Worm (Caenorhabditis elegans) whole organism, late embryonic: ENCODE measurements around the gene msp-63.
A peak's percentile ranks its signal among the peaks of the same experiment; 100 is the strongest.

ENCODE experiments used
- C08G9.2 ChIP-seq: sonication (generic microtip); optimal IDR thresholded peaks from 2 replicates; lab custom pipeline; 2016; ENCODE audit warnings: mild to moderate bottlenecking, missing genetic modification characterization, moderate library complexity, missing compliant biosample characterization
- F13H6.1 ChIP-seq: sonication (generic microtip); optimal IDR thresholded peaks from 2 replicates; lab custom pipeline; 2016; ENCODE audit warnings: missing genetic modification characterization, missing compliant biosample characterization
- T23F11.4 ChIP-seq: fragments of 200-800 bp; sonication (Bioruptor generic); optimal IDR thresholded peaks from 2 replicates; lab custom pipeline; 2018; ENCODE audit warnings: mild to moderate bottlenecking, missing genetic modification characterization, missing compliant biosample characterization
- ahr-1 ChIP-seq: sonication (generic microtip); optimal IDR thresholded peaks from 2 replicates; lab custom pipeline; 2016; ENCODE audit warnings: missing genetic modification characterization, missing compliant biosample characterization
- ama-1 ChIP-seq: fragments of 150-350 bp; optimal IDR thresholded peaks from 2 replicates; lab custom pipeline; 2014
- ceh-14 ChIP-seq: sonication (generic microtip); optimal IDR thresholded peaks from 2 replicates; lab custom pipeline; 2016; ENCODE audit warnings: missing genotype, missing genetic modification characterization, missing compliant biosample characterization
- ceh-18 ChIP-seq: sonication (generic microtip); optimal IDR thresholded peaks from 2 replicates; lab custom pipeline; 2016; ENCODE audit warnings: missing genetic modification characterization, missing compliant biosample characterization
- ceh-19 ChIP-seq: fragments of 200-800 bp; sonication (Bioruptor generic); optimal IDR thresholded peaks from 2 replicates; lab custom pipeline; 2018; ENCODE audit warnings: mild to moderate bottlenecking, missing genetic modification characterization, missing compliant biosample characterization
- ceh-2 ChIP-seq: sonication (generic microtip); optimal IDR thresholded peaks from 2 replicates; lab custom pipeline; 2016; ENCODE audit warnings: missing genotype, missing genetic modification characterization, missing compliant biosample characterization
- ceh-22 ChIP-seq: sonication (generic microtip); optimal IDR thresholded peaks from 2 replicates; lab custom pipeline; 2017; ENCODE audit warnings: missing biosample characterization, missing genetic modification characterization
- ceh-24 ChIP-seq: sonication (generic microtip); optimal IDR thresholded peaks from 2 replicates; lab custom pipeline; 2016; ENCODE audit warnings: mild to moderate bottlenecking, missing genetic modification characterization, missing compliant biosample characterization
- ceh-30 ChIP-seq: fragments of 150-350 bp; optimal IDR thresholded peaks from 2 replicates; lab custom pipeline; 2014; ENCODE audit warnings: missing biosample characterization, missing genetic modification characterization
- ceh-31 ChIP-seq: sonication (generic microtip); optimal IDR thresholded peaks from 2 replicates; lab custom pipeline; 2016; ENCODE audit warnings: missing genetic modification characterization, missing compliant biosample characterization
- ceh-6 ChIP-seq: fragments of 200-800 bp; sonication (Bioruptor generic); optimal IDR thresholded peaks from 2 replicates; lab custom pipeline; 2018; ENCODE audit warnings: mild to moderate bottlenecking, missing genetic modification characterization, missing compliant biosample characterization
- ceh-9 ChIP-seq: sonication (generic microtip); optimal IDR thresholded peaks from 2 replicates; lab custom pipeline; 2016; ENCODE audit warnings: mild to moderate bottlenecking, missing genetic modification characterization, inconsistent platforms, missing compliant biosample characterization
- che-1 ChIP-seq: sonication (generic microtip); optimal IDR thresholded peaks from 2 replicates; lab custom pipeline; 2016; ENCODE audit warnings: mild to moderate bottlenecking, missing genetic modification characterization, missing compliant biosample characterization
- dmd-4 ChIP-seq: sonication (generic microtip); optimal IDR thresholded peaks from 2 replicates; lab custom pipeline; 2016; ENCODE audit warnings: borderline replicate concordance, missing genetic modification characterization, missing compliant biosample characterization
- elt-2 ChIP-seq: sonication (generic microtip); optimal IDR thresholded peaks from 2 replicates; lab custom pipeline; 2016; ENCODE audit warnings: missing genetic modification reagents, missing genetic modification characterization, missing compliant biosample characterization
- elt-4 ChIP-seq: sonication (generic microtip); optimal IDR thresholded peaks from 2 replicates; lab custom pipeline; 2016; ENCODE audit warnings: missing genetic modification characterization, missing compliant biosample characterization
- ets-4 ChIP-seq: sonication (generic microtip); optimal IDR thresholded peaks from 2 replicates; lab custom pipeline; 2016; ENCODE audit warnings: missing genetic modification characterization, missing compliant biosample characterization
- fax-1 ChIP-seq: sonication (generic microtip); optimal IDR thresholded peaks from 2 replicates; lab custom pipeline; 2016; ENCODE audit warnings: missing genotype, missing genetic modification characterization, missing compliant biosample characterization
- fkh-10 ChIP-seq: fragments of 150-350 bp; optimal IDR thresholded peaks from 2 replicates; lab custom pipeline; 2014; ENCODE audit warnings: missing biosample characterization, missing genetic modification reagents, missing genetic modification characterization
- gmeb-2 ChIP-seq: sonication (generic microtip); optimal IDR thresholded peaks from 2 replicates; lab custom pipeline; 2016; ENCODE audit warnings: missing genetic modification characterization, inconsistent platforms, missing compliant biosample characterization
- hlh-13 ChIP-seq: fragments of 200-800 bp; sonication (Bioruptor generic); optimal IDR thresholded peaks from 2 replicates; lab custom pipeline; 2018; ENCODE audit warnings: mild to moderate bottlenecking, missing genetic modification characterization, missing compliant biosample characterization
- hlh-15 ChIP-seq: sonication (generic microtip); optimal IDR thresholded peaks from 2 replicates; lab custom pipeline; 2016; ENCODE audit warnings: missing genetic modification characterization, missing compliant biosample characterization
- hlh-6 ChIP-seq: sonication (generic microtip); optimal IDR thresholded peaks from 2 replicates; lab custom pipeline; 2016; ENCODE audit warnings: missing genotype, missing genetic modification characterization, missing compliant biosample characterization
- lim-6 ChIP-seq: sonication (generic microtip); optimal IDR thresholded peaks from 2 replicates; lab custom pipeline; 2016; ENCODE audit warnings: missing genetic modification characterization, missing compliant biosample characterization
- madf-2 ChIP-seq: sonication (generic microtip); optimal IDR thresholded peaks from 2 replicates; lab custom pipeline; 2017; ENCODE audit warnings: missing genetic modification characterization, missing compliant biosample characterization
- mec-3 ChIP-seq: sonication (generic microtip); optimal IDR thresholded peaks from 2 replicates; lab custom pipeline; 2016; ENCODE audit warnings: borderline replicate concordance, missing genetic modification characterization, missing compliant biosample characterization
- nfya-1 ChIP-seq: sonication (generic microtip); optimal IDR thresholded peaks from 2 replicates; lab custom pipeline; 2017; ENCODE audit warnings: missing genetic modification characterization, mild to moderate bottlenecking, missing compliant biosample characterization, antibody characterized with exemption, moderate library complexity
- nhr-11 ChIP-seq: fragments of 150-350 bp; optimal IDR thresholded peaks from 2 replicates; lab custom pipeline; 2014; ENCODE audit warnings: missing biosample characterization, missing genetic modification characterization
- odd-2 ChIP-seq: sonication (generic microtip); optimal IDR thresholded peaks from 2 replicates; lab custom pipeline; 2017; ENCODE audit warnings: antibody characterized with exemption, mild to moderate bottlenecking, missing genetic modification characterization, missing compliant biosample characterization
- pag-3 ChIP-seq: sonication (generic microtip); optimal IDR thresholded peaks from 2 replicates; lab custom pipeline; 2016; ENCODE audit warnings: missing compliant biosample characterization, missing genetic modification characterization, borderline replicate concordance
- pat-9 ChIP-seq: fragments of 200-800 bp; sonication (Bioruptor generic); optimal IDR thresholded peaks from 2 replicates; lab custom pipeline; 2018; ENCODE audit warnings: mild to moderate bottlenecking, missing genetic modification characterization, moderate library complexity, missing compliant biosample characterization
- pax-1 ChIP-seq: fragments of 150-350 bp; optimal IDR thresholded peaks from 2 replicates; lab custom pipeline; 2014; ENCODE audit warnings: missing biosample characterization, missing genetic modification characterization
- pqm-1 ChIP-seq: sonication (generic microtip); optimal IDR thresholded peaks from 2 replicates; lab custom pipeline; 2016; ENCODE audit warnings: missing genetic modification characterization, missing compliant biosample characterization
- pros-1 ChIP-seq: fragments of 150-350 bp; optimal IDR thresholded peaks from 2 replicates; lab custom pipeline; 2014; ENCODE audit warnings: missing biosample characterization, missing genetic modification reagents, missing genetic modification characterization
- ref-2 ChIP-seq: sonication (generic microtip); optimal IDR thresholded peaks from 2 replicates; lab custom pipeline; 2016; ENCODE audit warnings: missing genetic modification characterization, missing compliant biosample characterization
- rnt-1 ChIP-seq: sonication (generic microtip); optimal IDR thresholded peaks from 2 replicates; lab custom pipeline; 2016; ENCODE audit warnings: missing genetic modification characterization, missing compliant biosample characterization
- sdc-2 ChIP-seq: sonication (generic microtip); optimal IDR thresholded peaks from 2 replicates; lab custom pipeline; 2016; ENCODE audit warnings: missing genotype, missing genetic modification characterization, missing compliant biosample characterization
- syd-9 ChIP-seq: sonication (generic microtip); optimal IDR thresholded peaks from 2 replicates; lab custom pipeline; 2016; ENCODE audit warnings: mild to moderate bottlenecking, missing genetic modification characterization, moderate library complexity, missing compliant biosample characterization
- tbx-2 ChIP-seq: sonication (generic microtip); optimal IDR thresholded peaks from 2 replicates; lab custom pipeline; 2016; ENCODE audit warnings: missing genetic modification characterization, missing compliant biosample characterization
- unc-3 ChIP-seq, 2 experiments: fragments of 200-800 bp in 1 of 2; sonication (Bioruptor generic) in 1 of 2; sonication (generic microtip) in 1 of 2; conservative IDR thresholded peaks in 1 of 2; optimal IDR thresholded peaks in 1 of 2; 2 replicates each; pipeline versions ENCODE4 v1.3.6 to Lab custom; 2016 to 2022; ENCODE audit warnings: missing compliant biosample characterization in 2 of 2, missing genetic modification characterization in 2 of 2, missing genetic modification reagents in 1 of 2
- unc-55 ChIP-seq: sonication (generic microtip); optimal IDR thresholded peaks from 2 replicates; lab custom pipeline; 2017; ENCODE audit warnings: missing biosample characterization, missing genetic modification reagents, missing genetic modification characterization

msp-63 gene

ce11 chrII:5841053-5841547 is 43.9 kb upstream of the msp-63 start, which contains the start of gene lec-5:
Gene lec-5 (minus strand): TSS chrII:5841103.
- TF ChIP-seq rnt-1 (tag; lab: Kevin White, UChicago) (peak; percentile 54), lim-6 (no peak), ceh-18 (peak; percentile 68), elt-2 (tag; lab: Kevin White, UChicago) (no peak)

DNA sequence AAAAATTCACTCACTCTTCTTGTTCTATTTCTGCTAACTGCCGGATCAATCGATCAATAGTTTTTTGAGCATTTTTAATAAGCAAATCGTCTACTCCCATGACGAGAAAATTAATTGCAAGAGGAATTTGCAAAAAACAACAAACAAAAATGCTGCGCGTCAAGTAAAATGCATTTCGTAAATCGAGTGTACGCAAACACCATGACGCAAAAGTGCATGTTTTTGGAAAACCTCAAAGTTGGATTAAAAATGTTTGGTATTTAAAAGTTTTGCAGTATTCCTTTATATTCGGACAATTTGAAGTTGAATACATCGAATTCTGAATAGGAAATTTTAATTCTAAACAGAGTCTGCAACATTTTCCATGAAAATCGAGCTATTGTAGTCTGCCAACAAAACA is 42.0 kb upstream of the msp-63 start, which contains the start of gene ZK1248.19:
TSS of gene ZK1248.19 (minus strand) at position 188 of the 400 bp plus-strand sequence.
- TF ChIP-seq gmeb-2 (tag; lab: Kevin White, UChicago) = no peak
- peak; percentile 28 for TF ChIP-seq nfya-1 (tag; lab: Kevin White, UChicago)
- TF ChIP-seq, all 69 proteins: peak for 1

DNA sequence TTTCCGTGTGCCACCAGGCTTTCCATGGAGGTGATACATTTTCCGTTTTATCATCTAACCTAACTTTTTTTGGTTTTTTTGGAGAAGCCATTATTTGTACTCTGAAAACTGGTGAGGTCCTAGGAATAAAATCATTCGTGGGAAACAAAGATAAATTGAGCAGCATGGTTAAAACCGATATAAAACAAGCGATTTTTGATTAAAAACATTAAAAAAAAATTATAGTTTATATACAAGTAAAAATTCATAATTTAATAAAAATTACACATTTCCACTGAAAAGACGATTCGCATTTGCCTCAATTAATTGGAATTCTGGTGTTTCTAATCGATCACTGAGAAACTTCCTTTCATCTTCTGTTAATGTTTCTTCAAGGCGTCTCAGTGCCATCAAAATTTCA is 41.2 kb upstream of the msp-63 start, which contains the start of gene ZK1248.15:
TSS of gene ZK1248.15 (minus strand) at position 101 of the 400 bp plus-strand sequence.
- TF ChIP-seq odd-2 (tag; lab: Kevin White, UChicago) (no peak), dmd-4 (tag; lab: Kevin White, UChicago) (no peak), ceh-14 (tag; lab: Kevin White, UChicago) (no peak), F13H6.1 (tag; lab: Kevin White, UChicago) (no peak), ceh-2 (no peak), ceh-24 (tag; lab: Kevin White, UChicago) (no peak), elt-4 (tag; lab: Kevin White, UChicago) (no peak)

- TF ChIP-seq hlh-13 (GFP tag; lab: Kevin White, UChicago) (no peak), elt-4 (tag; lab: Kevin White, UChicago) (no peak), pat-9 (tag; lab: Kevin White, UChicago) (no peak), ceh-22 (tag; lab: Kevin White, UChicago) (no peak), ahr-1 (peak; percentile 81), ceh-18 (peak; percentile 28), pag-3 (peak; percentile 75), fax-1 (tag; lab: Kevin White, UChicago) (peak; percentile 90), ceh-2 (peak; percentile 97), rnt-1 (tag; lab: Kevin White, UChicago) (peak; percentile 59), C08G9.2 (tag; lab: Kevin White, UChicago) (peak; percentile 90), unc-3 (GFP tag; conservative IDR thresholded peaks at IDR 0.05; lab: Robert Waterston, UW) (no peak), unc-3 (tag; optimal IDR thresholded peaks at IDR 0.05; lab: Kevin White, UChicago) (peak; percentile 74), pqm-1 (tag; lab: Kevin White, UChicago) (peak; percentile 74), ets-4 (tag; lab: Kevin White, UChicago) (peak; percentile 92), ceh-6 (GFP tag; lab: Kevin White, UChicago) (no peak), ama-1 (no peak), ceh-19 (peak; percentile 39), che-1 (tag; lab: Kevin White, UChicago) (no peak), hlh-6 (tag; lab: Kevin White, UChicago) (no peak), sdc-2 (tag; lab: Kevin White, UChicago) (peak; percentile 68), ceh-31 (tag; lab: Kevin White, UChicago) (peak; percentile 99), fkh-10 (GFP tag; lab: Kevin White, UChicago) (no peak), syd-9 (tag; lab: Kevin White, UChicago) (peak; percentile 16), ceh-14 (tag; lab: Kevin White, UChicago) (peak; percentile 88), ceh-9 (no peak), ref-2 (tag; lab: Kevin White, UChicago) (peak; percentile 91), hlh-15 (tag; lab: Kevin White, UChicago) (peak; percentile 60), mec-3 (peak; percentile 40), madf-2 (tag; lab: Kevin White, UChicago) (no peak), ceh-24 (tag; lab: Kevin White, UChicago) (peak; percentile 35), T23F11.4 (GFP tag; lab: Kevin White, UChicago) (no peak), pax-1 (peak; percentile 49), pros-1 (tag; lab: Kevin White, UChicago) (no peak), unc-55 (GFP tag; lab: Kevin White, UChicago) (no peak), ceh-30 (tag; lab: Kevin White, UChicago) (no peak), tbx-2 (peak; percentile 95), nhr-11 (tag; lab: Kevin White, UChicago) (no peak), odd-2 (tag; lab: Kevin White, UChicago) (no peak)
Measured at ce11 chrII:5836153-5836719, 39.0 kb upstream of the msp-63 start, which contains the start of gene fzo-1. Gene fzo-1 (minus strand): TSS chrII:5836203.
